Worm (Caenorhabditis elegans) whole organism, mixed stage, embryonic: Measurements from ENCODE around the gene nas-22.

Source experiments
- M03D4.4 ChIP-seq: sonication (generic microtip); optimal IDR thresholded peaks from 2 replicates; lab custom pipeline; 2017; ENCODE audit warnings: mild to moderate bottlenecking, missing genetic modification characterization, missing compliant biosample characterization
- bed-3 ChIP-seq: fragments of 200-800 bp; sonication (Bioruptor generic); optimal IDR thresholded peaks from 3 replicates; lab custom pipeline; 2018; ENCODE audit warnings: mild to moderate bottlenecking, missing genetic modification characterization, moderate library complexity, missing compliant biosample characterization
- blmp-1 ChIP-seq: fragments of 150-350 bp; optimal IDR thresholded peaks from 2 replicates; lab custom pipeline; 2014; ENCODE audit warnings: missing biosample characterization, missing genetic modification characterization
- ceh-39 ChIP-seq: fragments of 150-350 bp; optimal IDR thresholded peaks from 2 replicates; lab custom pipeline; 2014; ENCODE audit warnings: missing biosample characterization, missing genetic modification characterization
- ceh-43 ChIP-seq: fragments of 200-800 bp; sonication (Bioruptor generic); optimal IDR thresholded peaks from 2 replicates; lab custom pipeline; 2018; ENCODE audit warnings: mild to moderate bottlenecking, missing genetic modification characterization, moderate library complexity, missing compliant biosample characterization
- ceh-83 ChIP-seq: fragments of 200-800 bp; sonication (Bioruptor generic); optimal IDR thresholded peaks from 2 replicates; lab custom pipeline; 2018; ENCODE audit warnings: mild to moderate bottlenecking, missing genetic modification characterization, missing compliant biosample characterization
- cnd-1 ChIP-seq: fragments of 200-800 bp; sonication (Bioruptor generic); optimal IDR thresholded peaks from 2 replicates; lab custom pipeline; 2018; ENCODE audit warnings: mild to moderate bottlenecking, missing genetic modification characterization, missing compliant biosample characterization
- drap-1 ChIP-seq: fragments of 200-800 bp; sonication (Bioruptor generic); optimal IDR thresholded peaks from 3 replicates; lab custom pipeline; 2018; ENCODE audit warnings: mild to moderate bottlenecking, missing genetic modification characterization, missing compliant biosample characterization
- elt-1 ChIP-seq: sonication (generic microtip); optimal IDR thresholded peaks from 2 replicates; lab custom pipeline; 2017; ENCODE audit warnings: missing genetic modification characterization, mild to moderate bottlenecking, missing compliant biosample characterization, antibody characterized with exemption, moderate library complexity, borderline replicate concordance; ENCODE audit not compliant: insufficient read depth
- elt-3 ChIP-seq: fragments of 150-350 bp; optimal IDR thresholded peaks from 2 replicates; lab custom pipeline; 2014; ENCODE audit warnings: missing biosample characterization, missing genetic modification characterization
- flh-1 ChIP-seq: fragments of 200-800 bp; sonication (Bioruptor generic); optimal IDR thresholded peaks from 2 replicates; lab custom pipeline; 2018; ENCODE audit warnings: mild to moderate bottlenecking, missing genetic modification characterization, moderate library complexity, missing compliant biosample characterization
- ham-2 ChIP-seq: fragments of 200-800 bp; sonication (Bioruptor generic); optimal IDR thresholded peaks from 2 replicates; lab custom pipeline; 2018; ENCODE audit warnings: mild to moderate bottlenecking, missing genetic modification characterization, missing compliant biosample characterization
- hlh-1 ChIP-seq: fragments of 150-350 bp; optimal IDR thresholded peaks from 2 replicates; lab custom pipeline; 2014; ENCODE audit warnings: missing biosample characterization, missing genetic modification reagents, missing genetic modification characterization
- lin-13 ChIP-seq: fragments of 150-350 bp; optimal IDR thresholded peaks from 2 replicates; lab custom pipeline; 2014; ENCODE audit warnings: missing biosample characterization, missing genetic modification characterization
- lsy-2 ChIP-seq: fragments of 150-350 bp; optimal IDR thresholded peaks from 2 replicates; lab custom pipeline; 2014; ENCODE audit warnings: missing biosample characterization, missing genetic modification characterization
- mab-5 ChIP-seq: fragments of 150-350 bp; optimal IDR thresholded peaks from 2 replicates; lab custom pipeline; 2014; ENCODE audit warnings: missing biosample characterization, missing genetic modification characterization
- mep-1 ChIP-seq: fragments of 150-350 bp; optimal IDR thresholded peaks from 2 replicates; lab custom pipeline; 2017; ENCODE audit warnings: missing biosample characterization, missing genetic modification reagents, missing genetic modification characterization, inconsistent platforms
- nhr-12 ChIP-seq: fragments of 150-350 bp; optimal IDR thresholded peaks from 2 replicates; lab custom pipeline; 2014; ENCODE audit warnings: missing biosample characterization, missing genetic modification characterization
- nhr-2 ChIP-seq: fragments of 150-350 bp; optimal IDR thresholded peaks from 2 replicates; lab custom pipeline; 2014; ENCODE audit warnings: missing biosample characterization, missing genetic modification characterization
- nhr-237 ChIP-seq: fragments of 150-350 bp; optimal IDR thresholded peaks from 2 replicates; lab custom pipeline; 2014; ENCODE audit warnings: missing biosample characterization, missing genetic modification characterization
- nhr-28 ChIP-seq: fragments of 150-350 bp; optimal IDR thresholded peaks from 2 replicates; lab custom pipeline; 2014; ENCODE audit warnings: missing biosample characterization, missing genetic modification characterization
- nhr-76 ChIP-seq: sonication (generic microtip); optimal IDR thresholded peaks from 2 replicates; lab custom pipeline; 2017; ENCODE audit warnings: missing biosample characterization, missing genetic modification characterization
- sem-2 ChIP-seq: fragments of 200-800 bp; sonication (Bioruptor generic); optimal IDR thresholded peaks from 2 replicates; lab custom pipeline; 2018; ENCODE audit warnings: mild to moderate bottlenecking, missing genetic modification characterization, missing compliant biosample characterization
- snpc-4 ChIP-seq: fragments of 150-350 bp; optimal IDR thresholded peaks from 2 replicates; lab custom pipeline; 2014; ENCODE audit warnings: missing biosample characterization, missing genetic modification characterization
- sptf-1 ChIP-seq: sonication (generic microtip); optimal IDR thresholded peaks from 2 replicates; lab custom pipeline; 2017; ENCODE audit warnings: mild to moderate bottlenecking, missing genetic modification characterization, moderate library complexity, missing compliant biosample characterization
- tbx-8 ChIP-seq: fragments of 200-800 bp; sonication (Bioruptor generic); optimal IDR thresholded peaks from 2 replicates; lab custom pipeline; 2018; ENCODE audit warnings: mild to moderate bottlenecking, missing genetic modification characterization, moderate library complexity, missing compliant biosample characterization
- unc-120 ChIP-seq: sonication (generic microtip); optimal IDR thresholded peaks from 2 replicates; lab custom pipeline; 2017; ENCODE audit warnings: missing genetic modification characterization, missing compliant biosample characterization; ENCODE audit not compliant: poor library complexity, severe bottlenecking
- unc-39 ChIP-seq: fragments of 150-350 bp; optimal IDR thresholded peaks from 2 replicates; lab custom pipeline; 2014; ENCODE audit warnings: missing biosample characterization, missing genetic modification characterization
- unc-62 ChIP-seq: fragments of 150-350 bp; optimal IDR thresholded peaks from 2 replicates; lab custom pipeline; 2014; ENCODE audit warnings: missing biosample characterization, missing genetic modification reagents, missing genetic modification characterization
- zip-8 ChIP-seq: fragments of 150-350 bp; optimal IDR thresholded peaks from 2 replicates; lab custom pipeline; 2014; ENCODE audit warnings: missing biosample characterization, missing genetic modification characterization
- ztf-11 ChIP-seq: fragments of 150-350 bp; optimal IDR thresholded peaks from 2 replicates; lab custom pipeline; 2014; ENCODE audit warnings: missing biosample characterization, missing genetic modification characterization

nas-22 gene

ce11 chrV:11490382-11490781, 15.9 kb downstream of the nas-22 start, which contains the start of gene dhs-19:
Gene dhs-19, minus strand, starts transcription at chrV:11490482.
- TF ChIP-seq mab-5 (tag; lab: Kevin White, UChicago) (no peak), tbx-8 (GFP tag; lab: Kevin White, UChicago) (no peak), lsy-2 (tag; lab: Kevin White, UChicago) (no peak), M03D4.4 (tag; lab: Kevin White, UChicago) (no peak), lin-13 (tag; lab: Kevin White, UChicago) (no peak), unc-62 (GFP tag; lab: Kevin White, UChicago) (no peak), unc-120 (tag; lab: Kevin White, UChicago) (no peak), cnd-1 (no peak)
- TF ChIP-seq, all 35 proteins: peak for 0

DNA sequence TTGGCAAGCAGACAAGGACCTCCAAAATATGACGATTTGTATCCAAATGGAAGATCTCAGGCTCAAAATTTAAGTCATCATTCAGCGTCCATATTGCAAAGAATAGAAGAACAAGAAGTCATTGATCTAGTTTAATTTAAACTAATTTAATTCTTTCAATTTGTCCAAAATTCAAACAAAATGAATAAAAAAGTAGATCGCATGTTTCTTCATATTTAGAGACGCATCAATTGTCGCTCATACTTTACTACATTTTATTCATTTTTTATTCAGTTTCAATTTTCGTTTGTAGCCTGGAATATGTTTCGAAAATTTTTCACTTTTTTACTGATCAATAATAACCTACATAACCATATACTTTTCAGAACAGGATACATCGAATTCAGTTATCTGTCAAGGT, 18.0 kb downstream of the nas-22 start, which contains the start of gene T11F9.21:
Gene T11F9.21, plus strand, starts transcription at position 301 of the 400 bp plus-strand sequence.
- TF ChIP-seq ceh-39 (tag; lab: Kevin White, UChicago) (no peak), hlh-1 (no peak), unc-39 (tag; lab: Kevin White, UChicago) (no peak), lsy-2 (tag; lab: Kevin White, UChicago) (no peak), mab-5 (tag; lab: Kevin White, UChicago) (no peak), sem-2 (GFP tag; lab: Kevin White, UChicago) (no peak), sptf-1 (tag; lab: Kevin White, UChicago) (no peak), nhr-2 (no peak), blmp-1 (tag; lab: Kevin White, UChicago) (no peak), M03D4.4 (tag; lab: Kevin White, UChicago) (no peak), nhr-76 (tag; lab: Kevin White, UChicago) (no peak), mep-1 (no peak), unc-120 (tag; lab: Kevin White, UChicago) (no peak), flh-1 (no peak), nhr-28 (tag; lab: Kevin White, UChicago) (no peak)

DNA sequence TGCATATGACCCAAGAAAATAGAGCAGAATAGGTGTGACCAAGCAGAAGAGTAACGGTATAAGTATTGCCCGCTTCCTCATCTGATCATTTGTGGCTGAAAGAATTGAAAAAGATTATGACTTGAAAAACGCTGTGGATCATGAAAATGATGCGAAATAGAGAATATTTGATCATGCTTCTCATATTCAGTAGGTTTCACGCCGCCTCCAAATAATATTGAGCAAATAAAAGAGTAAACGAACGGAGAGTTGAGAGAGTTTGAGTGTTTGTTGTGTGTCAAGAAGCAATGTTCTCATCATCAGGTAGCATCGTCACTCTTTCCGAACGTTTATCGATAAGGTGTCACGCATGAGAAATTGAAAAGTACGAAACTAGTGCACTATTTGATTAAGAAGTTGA, 21.8 kb downstream of the nas-22 start, which contains the start of gene htrl-1:
Gene htrl-1, minus strand, starts transcription at position 101 of the 400 bp plus-strand sequence.
- TF ChIP-seq nhr-28 (tag; lab: Kevin White, UChicago) (no peak), lsy-2 (tag; lab: Kevin White, UChicago) (no peak)

DNA sequence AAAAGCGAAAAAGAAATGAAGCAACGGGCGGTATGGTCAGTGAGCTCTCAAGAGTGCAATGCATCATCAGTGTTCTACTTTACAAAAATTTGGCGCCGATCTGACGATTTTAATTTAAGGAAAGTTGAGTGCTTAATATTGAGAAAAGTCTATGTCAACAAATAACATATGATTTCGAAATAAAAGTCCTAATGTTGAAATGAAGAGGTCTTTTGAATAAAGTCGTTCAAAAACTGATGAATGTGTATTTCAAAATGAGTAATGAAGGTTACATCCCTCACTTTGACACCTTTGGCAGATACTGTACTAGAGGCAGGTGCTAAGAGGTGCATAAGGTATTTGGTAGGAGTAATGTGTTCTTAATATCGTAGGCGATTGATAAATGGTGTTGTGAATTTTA, 23.0 kb downstream of the nas-22 start:
- TF ChIP-seq ceh-83 (GFP tag; lab: Kevin White, UChicago) (no peak), sptf-1 (tag; lab: Kevin White, UChicago) (no peak), snpc-4 (tag; lab: Kevin White, UChicago) (no peak), nhr-237 (tag; lab: Kevin White, UChicago) (no peak), mab-5 (tag; lab: Kevin White, UChicago) (no peak), unc-120 (tag; lab: Kevin White, UChicago) (no peak), bed-3 (GFP tag; lab: Kevin White, UChicago) (no peak), lin-13 (tag; lab: Kevin White, UChicago) (no peak), tbx-8 (GFP tag; lab: Kevin White, UChicago) (no peak), ceh-43 (GFP tag; lab: Kevin White, UChicago) (no peak), flh-1 (no peak), cnd-1 (no peak), unc-62 (GFP tag; lab: Kevin White, UChicago) (no peak), elt-1 (no peak), ham-2 (GFP tag; lab: Kevin White, UChicago) (no peak), ztf-11 (no peak), M03D4.4 (tag; lab: Kevin White, UChicago) (no peak)
- TF ChIP-seq, all 35 proteins: peak for 0

DNA sequence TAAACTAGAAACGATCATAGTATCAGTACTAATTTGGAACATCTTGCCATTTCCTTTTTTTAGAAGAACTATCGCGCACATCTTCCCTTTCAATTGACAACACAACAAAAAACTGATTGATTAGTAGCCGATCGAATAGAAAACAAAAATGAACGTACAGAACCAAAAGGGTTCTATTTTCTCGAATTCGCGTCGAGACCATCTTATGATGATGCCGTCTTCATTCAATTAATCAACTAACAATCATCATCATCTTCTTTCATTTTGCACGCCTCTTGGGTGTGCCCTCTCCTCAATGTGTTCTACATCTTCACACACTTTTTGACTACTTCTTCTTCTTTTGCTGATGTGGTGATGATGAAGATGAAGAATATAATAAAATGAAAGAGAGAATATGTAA, 25.3 kb downstream of the nas-22 start:
- no peak for TF ChIP-seq ceh-83 (GFP tag; lab: Kevin White, UChicago)
- TF ChIP-seq ceh-39 (tag; lab: Kevin White, UChicago) = no peak
- TF ChIP-seq flh-1 = no peak
- TF ChIP-seq elt-1 = no peak
- TF ChIP-seq sem-2 (GFP tag; lab: Kevin White, UChicago) = no peak
- no peak for TF ChIP-seq nhr-12 (tag; lab: Kevin White, UChicago)
- no peak for TF ChIP-seq blmp-1 (tag; lab: Kevin White, UChicago)
- TF ChIP-seq unc-39 (tag; lab: Kevin White, UChicago) = no peak
- TF ChIP-seq elt-3 (tag; lab: Kevin White, UChicago) = no peak
- TF ChIP-seq ztf-11 = no peak
- TF ChIP-seq lsy-2 (tag; lab: Kevin White, UChicago) = no peak
- TF ChIP-seq nhr-28 (tag; lab: Kevin White, UChicago) = no peak
- TF ChIP-seq hlh-1 = no peak
- TF ChIP-seq ham-2 (GFP tag; lab: Kevin White, UChicago) = no peak
- TF ChIP-seq bed-3 (GFP tag; lab: Kevin White, UChicago) = no peak
- no peak for TF ChIP-seq zip-8 (tag; lab: Kevin White, UChicago)
- TF ChIP-seq unc-120 (tag; lab: Kevin White, UChicago) = no peak
- no peak for TF ChIP-seq drap-1 (GFP tag; lab: Kevin White, UChicago)
